Worm (Caenorhabditis elegans): ENCODE measurements around the gene B0416.5.

Gene B0416.5

DNA sequence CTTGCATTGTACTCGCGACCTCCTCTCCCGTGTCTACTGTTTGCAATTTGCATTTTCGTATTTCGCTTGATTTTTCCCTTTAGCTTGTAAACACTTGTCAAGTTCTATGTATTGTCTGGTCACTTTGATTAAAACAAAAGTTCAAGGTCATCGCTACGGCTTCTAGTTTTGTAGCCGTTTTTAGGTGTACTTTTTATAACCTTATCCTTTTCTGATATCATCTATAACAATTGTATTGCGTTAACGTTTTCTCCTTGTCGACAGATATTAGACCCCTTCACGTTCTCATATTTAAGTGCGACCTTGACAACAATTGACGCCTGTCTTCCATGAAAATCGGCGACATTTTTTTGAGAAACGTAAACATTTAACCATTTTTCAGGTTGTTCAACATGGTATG is 24.0 kb downstream of the B0416.5 start:
- TF ChIP-seq flt-1 (GFP tag; IDR thresholded peaks at IDR 0.05) (no peak), ama-1 (optimal IDR thresholded peaks at IDR 0.05) (no peak), F13C5.2 (tag; optimal IDR thresholded peaks at IDR 0.05) (no peak), B0310.2 (tag; optimal IDR thresholded peaks at IDR 0.05) (no peak)

DNA sequence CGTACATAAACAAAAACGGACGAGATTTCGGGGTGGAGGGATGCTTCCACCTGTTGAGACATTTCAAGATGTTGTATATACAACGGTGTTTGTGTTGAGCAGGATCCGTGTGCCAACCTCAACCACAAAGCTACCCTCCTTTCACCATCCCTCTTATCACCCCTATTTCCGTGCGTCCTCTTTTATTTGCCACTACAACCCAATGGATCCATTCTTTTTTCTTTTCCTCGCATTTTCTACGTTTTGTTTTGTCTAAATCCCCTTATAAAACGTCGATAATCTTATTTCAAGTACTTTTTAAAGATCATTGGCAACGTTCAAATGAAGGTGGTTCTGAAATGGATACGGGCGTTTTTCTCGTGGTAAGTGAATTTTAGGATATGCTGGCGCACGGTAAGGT is 27.4 kb downstream of the B0416.5 start, which contains the start of gene gpa-12:
gpa-12 (plus strand) TSS at position 301 of the 400 bp plus-strand sequence.
- TF ChIP-seq ama-1 (optimal IDR thresholded peaks at IDR 0.05) (no peak), B0310.2 (tag; optimal IDR thresholded peaks at IDR 0.05) (no peak), F13C5.2 (tag; optimal IDR thresholded peaks at IDR 0.05) (no peak), aly-1 (tag; optimal IDR thresholded peaks at IDR 0.05) (no peak), tra-4 (tag; optimal IDR thresholded peaks at IDR 0.05) (no peak), scrt-1 (GFP tag; IDR thresholded peaks at IDR 0.05) (no peak), flt-1 (GFP tag; IDR thresholded peaks at IDR 0.05) (no peak), ets-7 (tag; optimal IDR thresholded peaks at IDR 0.05) (no peak), tbx-37 (GFP tag; conservative IDR thresholded peaks at IDR 0.05) (no peak)

DNA sequence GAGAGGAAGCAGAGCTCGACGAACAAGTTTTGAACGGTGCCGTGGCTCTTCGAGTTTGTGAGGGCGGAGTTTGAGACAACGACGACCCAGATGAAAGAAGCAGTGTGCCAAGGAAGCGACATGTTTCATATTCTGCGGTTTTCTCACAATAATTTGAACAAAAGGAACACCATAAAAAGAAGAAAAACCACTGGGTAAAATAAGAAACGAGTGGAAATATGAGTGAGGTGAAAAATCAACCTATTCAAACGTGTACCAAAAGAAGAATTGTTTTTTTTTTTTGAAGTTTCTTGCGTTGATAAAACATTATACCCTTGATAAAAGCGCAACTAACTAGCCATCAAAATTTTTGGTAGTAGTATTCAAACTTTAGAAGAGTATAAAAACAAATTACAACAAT is 28.5 kb downstream of the B0416.5 start, which contains the start of gene lgc-4:
lgc-4 (minus strand) TSS at position 101 of the 400 bp plus-strand sequence.
- TF ChIP-seq ets-7 (tag; optimal IDR thresholded peaks at IDR 0.05) (no peak), pes-1 (GFP tag; IDR thresholded peaks at IDR 0.05) (no peak), tbx-11 (GFP tag; IDR thresholded peaks at IDR 0.05) (no peak), hnd-1 (tag; optimal IDR thresholded peaks at IDR 0.05) (no peak)

DNA sequence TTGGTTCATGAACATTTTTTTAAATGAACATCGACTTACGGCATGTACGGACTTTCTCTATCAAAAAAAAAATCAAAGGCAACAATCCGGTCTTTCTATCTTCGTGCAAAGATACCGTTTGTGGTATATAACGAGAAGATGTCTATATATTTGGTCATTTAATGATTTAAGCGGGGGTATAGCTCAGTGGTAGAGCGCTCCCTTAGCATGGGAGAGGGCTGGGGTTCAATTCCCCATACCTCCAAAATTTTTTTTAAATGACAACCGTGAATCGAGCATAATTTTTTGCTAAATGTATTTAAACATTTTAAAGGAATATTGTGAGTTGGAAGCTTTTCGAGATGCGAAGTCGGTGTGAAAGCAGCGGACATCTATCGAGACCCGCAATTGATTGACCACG is 32.0 kb downstream of the B0416.5 start:
- no peak for TF ChIP-seq aly-1 (tag; optimal IDR thresholded peaks at IDR 0.05)

DNA sequence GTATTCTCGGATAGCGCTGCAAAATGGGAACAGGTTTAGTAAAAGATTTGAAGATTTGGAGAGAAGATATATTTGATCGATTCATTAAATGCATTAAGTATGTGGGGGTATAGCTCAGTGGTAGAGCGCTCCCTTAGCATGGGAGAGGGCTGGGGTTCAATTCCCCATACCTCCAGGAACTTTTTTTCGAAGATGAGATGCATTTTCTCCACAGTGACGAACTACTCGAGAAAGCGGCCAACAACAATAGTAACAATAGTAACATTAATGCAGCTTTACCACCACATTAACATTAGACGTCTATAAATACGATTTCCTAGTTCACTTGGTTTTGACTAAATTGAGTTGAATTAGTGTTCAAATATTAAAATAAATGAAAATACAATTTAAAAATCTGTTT is 32.9 kb downstream of the B0416.5 start:
- TF ChIP-seq hmg-4 (GFP tag; optimal IDR thresholded peaks at IDR 0.05) = no peak
- TF ChIP-seq scrt-1 (GFP tag; IDR thresholded peaks at IDR 0.05) = no peak
- TF ChIP-seq tbx-11 (GFP tag; IDR thresholded peaks at IDR 0.05) = no peak
- no peak for TF ChIP-seq B0310.2 (tag; optimal IDR thresholded peaks at IDR 0.05)
- no peak for TF ChIP-seq tra-4 (tag; optimal IDR thresholded peaks at IDR 0.05)
- TF ChIP-seq aly-1 (tag; optimal IDR thresholded peaks at IDR 0.05) = no peak
- TF ChIP-seq F13C5.2 (tag; optimal IDR thresholded peaks at IDR 0.05) = no peak
- no peak for TF ChIP-seq flt-1 (GFP tag; IDR thresholded peaks at IDR 0.05)
- no peak for TF ChIP-seq sea-1 (GFP tag; conservative IDR thresholded peaks at IDR 0.05)
- TF ChIP-seq ceh-36 (tag; optimal IDR thresholded peaks at IDR 0.05) = no peak
- TF ChIP-seq hmbx-1 (tag; optimal IDR thresholded peaks at IDR 0.05) = no peak
- TF ChIP-seq pes-1 (GFP tag; IDR thresholded peaks at IDR 0.05) = no peak
- no peak for TF ChIP-seq hnd-1 (tag; optimal IDR thresholded peaks at IDR 0.05)
- TF ChIP-seq ceh-13 (GFP tag; optimal IDR thresholded peaks at IDR 0.05) = no peak
- TF ChIP-seq tbx-37 (GFP tag; conservative IDR thresholded peaks at IDR 0.05) = no peak

DNA sequence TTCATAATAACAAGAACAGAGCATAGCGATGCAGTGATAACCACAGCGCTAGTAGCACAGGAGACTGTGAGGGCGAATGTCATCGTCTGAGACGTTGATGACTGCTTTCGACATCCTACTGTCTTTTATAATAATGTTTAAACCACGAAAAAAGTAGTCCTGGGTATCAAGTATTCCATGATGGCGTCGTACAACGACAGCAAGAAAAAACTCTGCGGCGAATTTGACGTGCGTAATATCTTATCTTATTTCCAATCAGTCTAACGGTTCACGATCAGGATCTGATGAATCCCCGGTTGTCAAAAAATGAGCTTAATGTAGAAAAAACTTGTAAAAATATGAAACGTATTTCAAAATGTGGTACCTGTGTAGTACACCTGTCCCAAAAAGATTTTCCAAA is 36.1 kb downstream of the B0416.5 start, which contains the start of gene col-175:
col-175 (minus strand) TSS at position 101 of the 400 bp plus-strand sequence.
- TF ChIP-seq hmg-4 (GFP tag; optimal IDR thresholded peaks at IDR 0.05) (no peak), pes-1 (GFP tag; IDR thresholded peaks at IDR 0.05) (no peak), tbx-37 (GFP tag; conservative IDR thresholded peaks at IDR 0.05) (no peak)

DNA sequence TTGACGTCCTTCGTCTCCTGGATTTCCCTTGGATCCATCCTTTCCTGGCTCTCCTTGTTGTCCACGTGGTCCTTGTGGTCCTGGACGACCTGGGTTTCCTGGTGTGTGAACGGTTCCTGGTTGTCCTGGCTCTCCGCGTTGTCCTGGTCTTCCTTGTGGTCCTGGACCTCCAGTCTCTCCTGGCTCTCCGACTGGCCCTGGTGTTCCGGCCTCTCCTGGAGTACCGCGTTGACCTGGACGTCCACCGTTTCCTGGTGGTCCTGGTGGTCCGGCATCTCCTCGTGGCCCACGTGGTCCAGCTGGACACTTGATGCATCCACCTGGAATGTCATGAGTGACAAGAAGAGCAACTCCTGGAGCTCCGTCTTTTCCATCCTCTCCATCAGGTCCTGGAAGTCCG is 36.8 kb downstream of the B0416.5 start:
- TF ChIP-seq tbx-37 (GFP tag; conservative IDR thresholded peaks at IDR 0.05) (no peak), sea-1 (GFP tag; conservative IDR thresholded peaks at IDR 0.05) (no peak), scrt-1 (GFP tag; IDR thresholded peaks at IDR 0.05) (no peak), pes-1 (GFP tag; IDR thresholded peaks at IDR 0.05) (no peak), hmbx-1 (tag; optimal IDR thresholded peaks at IDR 0.05) (no peak), hnd-1 (tag; optimal IDR thresholded peaks at IDR 0.05) (no peak)

DNA sequence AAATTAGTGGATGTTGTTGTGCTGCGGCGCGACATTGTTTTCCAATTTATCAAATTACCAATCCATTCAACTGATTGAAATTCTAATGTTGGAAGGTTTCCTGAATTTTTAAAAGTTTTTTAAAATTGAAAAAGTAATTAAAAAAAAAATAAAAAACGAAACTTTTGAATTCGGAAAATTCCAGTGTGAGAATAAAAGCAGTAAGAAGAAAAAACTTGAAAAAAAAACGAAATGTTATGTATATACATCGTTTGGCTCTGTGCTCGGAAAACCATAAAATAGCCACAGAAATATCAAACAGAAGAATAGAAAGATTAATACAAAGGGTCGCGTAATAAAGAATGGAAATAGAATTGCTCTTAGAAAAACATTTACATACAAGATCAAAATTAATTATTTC is 38.6 kb downstream of the B0416.5 start, which contains the start of gene vav-1:
vav-1 (minus strand) TSS at position 101 of the 400 bp plus-strand sequence.
- TF ChIP-seq flt-1 (GFP tag; IDR thresholded peaks at IDR 0.05) (no peak), F13C5.2 (tag; optimal IDR thresholded peaks at IDR 0.05) (no peak), B0310.2 (tag; optimal IDR thresholded peaks at IDR 0.05) (no peak), scrt-1 (GFP tag; IDR thresholded peaks at IDR 0.05) (no peak), ceh-36 (tag; optimal IDR thresholded peaks at IDR 0.05) (no peak), sea-1 (GFP tag; conservative IDR thresholded peaks at IDR 0.05) (no peak), hmg-4 (GFP tag; optimal IDR thresholded peaks at IDR 0.05) (no peak), tra-4 (tag; optimal IDR thresholded peaks at IDR 0.05) (no peak)

DNA sequence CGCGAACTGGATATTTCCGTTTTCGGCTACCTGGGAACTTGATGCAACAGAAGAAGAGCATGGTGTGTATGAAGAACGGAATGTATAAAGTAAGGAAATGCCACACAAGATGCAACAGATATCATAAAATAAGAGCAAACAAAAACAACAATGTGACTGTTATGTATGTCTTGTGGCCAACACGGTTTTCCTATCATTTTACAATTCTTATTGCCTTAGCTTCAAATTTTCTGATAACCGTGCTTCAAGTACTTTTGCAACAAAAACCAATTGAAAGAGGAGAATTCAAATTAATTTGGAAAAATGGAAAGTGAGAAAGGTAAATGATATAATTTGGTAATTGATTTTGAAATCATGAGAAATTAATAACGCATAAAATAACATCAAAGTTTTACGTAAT is 39.1 kb downstream of the B0416.5 start:
- TF ChIP-seq tbx-11 (GFP tag; IDR thresholded peaks at IDR 0.05) (no peak), ceh-13 (GFP tag; optimal IDR thresholded peaks at IDR 0.05) (no peak), hnd-1 (tag; optimal IDR thresholded peaks at IDR 0.05) (no peak), aly-1 (tag; optimal IDR thresholded peaks at IDR 0.05) (no peak), pes-1 (GFP tag; IDR thresholded peaks at IDR 0.05) (no peak), tra-4 (tag; optimal IDR thresholded peaks at IDR 0.05) (no peak), hmg-4 (GFP tag; optimal IDR thresholded peaks at IDR 0.05) (no peak), flt-1 (GFP tag; IDR thresholded peaks at IDR 0.05) (no peak)

DNA sequence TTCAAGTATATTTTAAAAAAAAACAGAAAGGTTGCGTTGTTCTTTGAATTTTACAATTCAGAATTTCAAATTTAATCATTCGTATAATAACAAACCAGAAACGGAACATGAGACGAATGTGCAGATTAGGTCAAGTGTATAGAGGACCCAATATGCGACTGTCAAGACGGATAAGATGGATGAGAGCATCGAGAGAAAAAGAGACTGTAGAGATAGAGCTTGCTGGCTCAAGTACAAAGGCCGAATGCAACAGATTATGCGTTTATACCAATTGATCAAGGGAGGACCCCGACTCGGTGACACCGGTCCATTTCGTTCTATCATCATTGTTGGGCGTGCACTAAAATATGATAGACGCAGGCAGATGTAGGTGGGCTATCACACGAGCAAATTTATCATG is 40.3 kb downstream of the B0416.5 start:
- TF ChIP-seq B0310.2 (tag; optimal IDR thresholded peaks at IDR 0.05) = no peak
- TF ChIP-seq pes-1 (GFP tag; IDR thresholded peaks at IDR 0.05) = no peak
- no peak for TF ChIP-seq hnd-1 (tag; optimal IDR thresholded peaks at IDR 0.05)
- TF ChIP-seq ets-7 (tag; optimal IDR thresholded peaks at IDR 0.05) = no peak
- TF ChIP-seq tra-4 (tag; optimal IDR thresholded peaks at IDR 0.05) = no peak
- TF ChIP-seq tbx-11 (GFP tag; IDR thresholded peaks at IDR 0.05) = no peak
- no peak for TF ChIP-seq aly-1 (tag; optimal IDR thresholded peaks at IDR 0.05)
- no peak for TF ChIP-seq scrt-1 (GFP tag; IDR thresholded peaks at IDR 0.05)
- TF ChIP-seq hmg-4 (GFP tag; optimal IDR thresholded peaks at IDR 0.05) = no peak
- TF ChIP-seq ceh-13 (GFP tag; optimal IDR thresholded peaks at IDR 0.05) = no peak
- no peak for TF ChIP-seq ama-1 (optimal IDR thresholded peaks at IDR 0.05)
- TF ChIP-seq ceh-36 (tag; optimal IDR thresholded peaks at IDR 0.05) = no peak
- TF ChIP-seq hmbx-1 (tag; optimal IDR thresholded peaks at IDR 0.05) = no peak
